Worm (Caenorhabditis elegans) whole organism, young adult: Measurements from ENCODE around the gene C46A5.6.

Source experiments
- B0019.2 ChIP-seq: fragments of 200-800 bp; sonication (Bioruptor generic); conservative IDR thresholded peaks from 2 replicates; pipeline ENCODE4 v1.3.6; 2022; ENCODE audit warnings: missing genetic modification reagents, missing genetic modification characterization, missing compliant biosample characterization
- F33H1.4 ChIP-seq: fragments of 200-800 bp; sonication (Bioruptor generic); IDR thresholded peaks from 2 replicates; pipeline ENCODE4 v1.3.6; 2022; ENCODE audit warnings: missing genetic modification reagents, missing genetic modification characterization, missing compliant biosample characterization
- F37B4.10 ChIP-seq: fragments of 200-800 bp; sonication (Bioruptor generic); IDR thresholded peaks from 2 replicates; pipeline ENCODE4 v1.3.6; 2022; ENCODE audit warnings: missing genetic modification characterization, missing compliant biosample characterization
- F39B2.1 ChIP-seq: fragments of 200-800 bp; sonication (Bioruptor generic); IDR thresholded peaks from 2 replicates; pipeline ENCODE4 v1.3.6; 2022; ENCODE audit warnings: missing genetic modification reagents, missing genetic modification characterization, missing compliant biosample characterization
- F49E8.2 ChIP-seq: sonication (generic microtip); optimal IDR thresholded peaks from 3 replicates; lab custom pipeline; 2017; ENCODE audit warnings: missing genetic modification characterization, mild to moderate bottlenecking, missing compliant biosample characterization, antibody characterized with exemption, moderate library complexity; ENCODE audit not compliant: insufficient read depth
- F52B5.7 ChIP-seq: sonication (generic microtip); optimal IDR thresholded peaks from 2 replicates; lab custom pipeline; 2016; ENCODE audit warnings: mild to moderate bottlenecking, missing genetic modification characterization, missing compliant biosample characterization
- T07F8.4 ChIP-seq: sonication (generic microtip); optimal IDR thresholded peaks from 2 replicates; lab custom pipeline; 2016; ENCODE audit warnings: mild to moderate bottlenecking, missing genetic modification characterization, moderate library complexity, missing compliant biosample characterization
- Y56A3A.18 ChIP-seq: fragments of 200-800 bp; sonication (Bioruptor generic); IDR thresholded peaks from 2 replicates; pipeline ENCODE4 v1.3.6; 2022; ENCODE audit warnings: missing genetic modification reagents, missing genetic modification characterization, missing compliant biosample characterization
- Y79H2A.3 ChIP-seq: fragments of 200-800 bp; sonication (Bioruptor generic); conservative IDR thresholded peaks from 2 replicates; pipeline ENCODE4 v1.3.6; 2022; ENCODE audit warnings: missing genetic modification reagents, missing genetic modification characterization, missing compliant biosample characterization
- ZK185.1 ChIP-seq: sonication (generic microtip); optimal IDR thresholded peaks from 2 replicates; lab custom pipeline; 2016; ENCODE audit warnings: mild to moderate bottlenecking, missing genetic modification characterization, missing compliant biosample characterization; ENCODE audit not compliant: poor library complexity, severe bottlenecking
- attf-3 ChIP-seq: fragments of 200-800 bp; sonication (Bioruptor generic); conservative IDR thresholded peaks from 2 replicates; pipeline ENCODE4 v1.3.6; 2022; ENCODE audit warnings: missing genetic modification reagents, missing genetic modification characterization, missing compliant biosample characterization
- attf-6 ChIP-seq: fragments of 200-800 bp; sonication (Bioruptor generic); IDR thresholded peaks from 2 replicates; pipeline ENCODE4 v1.3.6; 2022; ENCODE audit warnings: missing genetic modification reagents, missing genetic modification characterization, missing compliant biosample characterization
- bed-2 ChIP-seq: fragments of 200-800 bp; sonication (Bioruptor generic); IDR thresholded peaks from 2 replicates; pipeline ENCODE4 v1.3.6; 2022; ENCODE audit warnings: missing genetic modification reagents, missing genetic modification characterization, missing compliant biosample characterization
- cebp-1 ChIP-seq, 2 experiments: fragments of 200-800 bp in 1 of 2; sonication (Bioruptor generic) in 1 of 2; sonication (generic microtip) in 1 of 2; IDR thresholded peaks in 1 of 2; optimal IDR thresholded peaks in 1 of 2; 2 replicates each; pipeline versions ENCODE4 v1.3.6 to Lab custom; 2017 to 2022; ENCODE audit warnings: missing compliant biosample characterization in 2 of 2, missing genetic modification characterization in 2 of 2, mild to moderate bottlenecking in 1 of 2, missing genetic modification reagents in 1 of 2, moderate library complexity in 1 of 2
- cebp-2 ChIP-seq: fragments of 200-800 bp; sonication (Bioruptor generic); IDR thresholded peaks from 2 replicates; pipeline ENCODE4 v1.3.6; 2022; ENCODE audit warnings: missing genetic modification characterization, missing compliant biosample characterization
- ceh-40 ChIP-seq: fragments of 200-800 bp; sonication (Bioruptor generic); IDR thresholded peaks from 2 replicates; pipeline ENCODE4 v1.3.6; 2022; ENCODE audit warnings: missing genetic modification characterization, missing compliant biosample characterization
- ceh-58 ChIP-seq: fragments of 200-800 bp; sonication (Bioruptor generic); IDR thresholded peaks from 2 replicates; pipeline ENCODE4 v1.3.6; 2022; ENCODE audit warnings: missing genetic modification characterization, missing compliant biosample characterization
- ceh-91 ChIP-seq: fragments of 200-800 bp; sonication (Bioruptor generic); IDR thresholded peaks from 2 replicates; pipeline ENCODE4 v1.3.6; 2022; ENCODE audit warnings: missing genetic modification reagents, missing genetic modification characterization, missing compliant biosample characterization
- chd-7 ChIP-seq: sonication (generic microtip); optimal IDR thresholded peaks from 2 replicates; lab custom pipeline; 2016; ENCODE audit warnings: mild to moderate bottlenecking, missing genetic modification characterization, moderate library complexity, missing compliant biosample characterization
- dpl-1 ChIP-seq: fragments of 150-350 bp; optimal IDR thresholded peaks from 2 replicates; lab custom pipeline; 2014; ENCODE audit warnings: missing biosample characterization, missing genetic modification reagents, missing genetic modification characterization
- egl-18 ChIP-seq: fragments of 200-800 bp; sonication (Bioruptor generic); IDR thresholded peaks from 2 replicates; pipeline ENCODE4 v1.3.6; 2022; ENCODE audit warnings: missing genetic modification reagents, missing genetic modification characterization, missing compliant biosample characterization
- ets-4 ChIP-seq: fragments of 200-800 bp; sonication (Bioruptor generic); optimal IDR thresholded peaks from 2 replicates; lab custom pipeline; 2018; ENCODE audit warnings: mild to moderate bottlenecking, missing genetic modification characterization, missing compliant biosample characterization
- hlh-26 ChIP-seq: fragments of 200-800 bp; sonication (Bioruptor generic); conservative IDR thresholded peaks from 2 replicates; pipeline ENCODE4 v1.3.6; 2022; ENCODE audit warnings: missing genetic modification reagents, missing genetic modification characterization, missing compliant biosample characterization
- hrde-1 ChIP-seq: sonication (generic microtip); optimal IDR thresholded peaks from 2 replicates; lab custom pipeline; 2016; ENCODE audit warnings: missing genetic modification characterization, mild to moderate bottlenecking, missing compliant biosample characterization, moderate library complexity, missing genotype, missing genetic modification reagents, borderline replicate concordance
- lag-1 ChIP-seq: fragments of 200-800 bp; sonication (Bioruptor generic); IDR thresholded peaks from 2 replicates; pipeline ENCODE4 v1.3.6; 2022; ENCODE audit warnings: missing genetic modification reagents, missing genetic modification characterization, missing compliant biosample characterization
- lsl-1 ChIP-seq: fragments of 200-800 bp; sonication (Bioruptor generic); optimal IDR thresholded peaks from 2 replicates; lab custom pipeline; 2018; ENCODE audit warnings: mild to moderate bottlenecking, missing genetic modification characterization, moderate library complexity, missing compliant biosample characterization
- lsy-27 ChIP-seq: sonication (generic microtip); optimal IDR thresholded peaks from 2 replicates; lab custom pipeline; 2017; ENCODE audit warnings: missing genetic modification characterization, mild to moderate bottlenecking, missing compliant biosample characterization, antibody characterized with exemption, missing genotype, borderline replicate concordance; ENCODE audit not compliant: insufficient read depth
- madf-8 ChIP-seq: fragments of 200-800 bp; sonication (Bioruptor generic); conservative IDR thresholded peaks from 2 replicates; pipeline ENCODE4 v1.3.6; 2022; ENCODE audit warnings: missing genetic modification reagents, missing genetic modification characterization, missing compliant biosample characterization
- mel-28 ChIP-seq: sonication (generic microtip); optimal IDR thresholded peaks from 2 replicates; lab custom pipeline; 2016; ENCODE audit warnings: borderline replicate concordance, mild to moderate bottlenecking, missing genetic modification characterization, missing compliant biosample characterization
- mxl-1 ChIP-seq: sonication (generic microtip); optimal IDR thresholded peaks from 2 replicates; lab custom pipeline; 2016; ENCODE audit warnings: missing genetic modification characterization, missing compliant biosample characterization
- nhr-90 ChIP-seq: sonication (generic microtip); optimal IDR thresholded peaks from 2 replicates; lab custom pipeline; 2016; ENCODE audit warnings: missing genotype, mild to moderate bottlenecking, missing genetic modification characterization, missing compliant biosample characterization
- pha-4 ChIP-seq: fragments of 150-350 bp; sonication (generic microtip); optimal IDR thresholded peaks from 2 replicates; lab custom pipeline; 2014; ENCODE audit warnings: missing biosample characterization, missing genetic modification reagents, missing genetic modification characterization
- rcor-1 ChIP-seq: fragments of 200-800 bp; sonication (Bioruptor generic); IDR thresholded peaks from 2 replicates; pipeline ENCODE4 v1.3.6; 2022; ENCODE audit warnings: missing genetic modification reagents, missing genetic modification characterization, missing compliant biosample characterization
- repo-1 ChIP-seq: sonication (generic microtip); optimal IDR thresholded peaks from 2 replicates; lab custom pipeline; 2017; ENCODE audit warnings: mild to moderate bottlenecking, missing genetic modification characterization, missing compliant biosample characterization
- sea-2 ChIP-seq: fragments of 200-800 bp; sonication (Bioruptor generic); IDR thresholded peaks from 2 replicates; pipeline ENCODE4 v1.3.6; 2022; ENCODE audit warnings: missing genetic modification characterization, missing compliant biosample characterization
- snpc-1.3 ChIP-seq: sonication (generic microtip); optimal IDR thresholded peaks from 2 replicates; lab custom pipeline; 2017; ENCODE audit warnings: missing genetic modification characterization, mild to moderate bottlenecking, missing compliant biosample characterization, antibody characterized with exemption, moderate library complexity, missing genotype, missing genetic modification reagents; ENCODE audit not compliant: insufficient read depth
- snpc-4 ChIP-seq, 5 experiments: fragments of 150-350 bp in 1 of 5; sonication (generic microtip) in 4 of 5; optimal IDR thresholded peaks; 2 replicates each; lab custom pipeline; 2014 to 2018; ENCODE audit warnings: missing genetic modification characterization in 5 of 5, missing biosample characterization in 3 of 5, antibody characterized with exemption in 2 of 5, mild to moderate bottlenecking in 2 of 5, missing compliant biosample characterization in 2 of 5, missing genotype in 2 of 5, moderate library complexity in 2 of 5, missing genetic modification reagents in 1 of 5
- tbx-9 ChIP-seq: sonication (generic microtip); optimal IDR thresholded peaks from 2 replicates; lab custom pipeline; 2016; ENCODE audit warnings: borderline replicate concordance, missing genetic modification characterization, inconsistent platforms, missing compliant biosample characterization
- tlf-1 ChIP-seq: fragments of 200-800 bp; sonication (Bioruptor generic); optimal IDR thresholded peaks from 2 replicates; lab custom pipeline; 2018; ENCODE audit warnings: mild to moderate bottlenecking, missing genetic modification characterization, missing compliant biosample characterization
- unc-130 ChIP-seq: sonication (generic microtip); optimal IDR thresholded peaks from 2 replicates; lab custom pipeline; 2016; ENCODE audit warnings: missing genetic modification reagents, missing genetic modification characterization, missing compliant biosample characterization
- unc-62 ChIP-seq: fragments of 150-350 bp; optimal IDR thresholded peaks from 2 replicates; lab custom pipeline; 2014; ENCODE audit warnings: missing biosample characterization, missing genetic modification reagents, missing genetic modification characterization
- zim-3 ChIP-seq: sonication (generic microtip); optimal IDR thresholded peaks from 2 replicates; lab custom pipeline; 2017; ENCODE audit warnings: mild to moderate bottlenecking, missing genetic modification characterization, moderate library complexity, missing compliant biosample characterization
- ztf-18 ChIP-seq: sonication (generic microtip); optimal IDR thresholded peaks from 2 replicates; lab custom pipeline; 2016; ENCODE audit warnings: missing genotype, mild to moderate bottlenecking, missing genetic modification characterization, missing compliant biosample characterization
- ztf-22 ChIP-seq: fragments of 200-800 bp; sonication (Bioruptor generic); optimal IDR thresholded peaks from 2 replicates; lab custom pipeline; 2018; ENCODE audit warnings: mild to moderate bottlenecking, missing genetic modification characterization, moderate library complexity, missing compliant biosample characterization
- ztf-26 ChIP-seq: sonication (generic microtip); optimal IDR thresholded peaks from 2 replicates; lab custom pipeline; 2017; ENCODE audit warnings: missing genetic modification characterization, missing compliant biosample characterization
- ztf-3 ChIP-seq: fragments of 200-800 bp; sonication (Bioruptor generic); optimal IDR thresholded peaks from 2 replicates; lab custom pipeline; 2018; ENCODE audit warnings: mild to moderate bottlenecking, missing genetic modification characterization, missing compliant biosample characterization

C46A5.6 gene

ce11 chrIV:7789521-7789949 lies 25.9 kb upstream of the C46A5.6 start, which contains the start of gene imp-3 (continued):
- TF ChIP-seq tbx-9 (peak; percentile 64), zim-3 (tag; lab: Kevin White, UChicago) (peak; percentile 66), lsy-27 (no peak), ets-4 (GFP tag; lab: Kevin White, UChicago) (no peak), unc-130 (peak; percentile 11), mel-28 (tag; lab: Kevin White, UChicago) (no peak), snpc-4 (GFP tag; optimal IDR thresholded peaks at IDR 0.05; lab: Kevin White, UChicago) (no peak), snpc-4 (tag; optimal IDR thresholded peaks at IDR 0.05; lab: Kevin White, UChicago) (peak in 2 of 4 experiments; percentile 27 to 44), B0019.2 (no peak), F39B2.1 (GFP tag; lab: Robert Waterston, UW) (peak; percentile 61; the same call in 1 of the 2 replicates), Y56A3A.18 (GFP tag; lab: Robert Waterston, UW) (peak; percentile 56; the same call in 1 of the 2 replicates), nhr-90 (no peak), ztf-26 (tag; lab: Kevin White, UChicago) (no peak), lag-1 (GFP tag; lab: Robert Waterston, UW) (no peak), dpl-1 (no peak), rcor-1 (GFP tag; lab: Robert Waterston, UW) (peak; percentile 46; the same call in 1 of the 2 replicates), ceh-58 (GFP tag; lab: Robert Waterston, UW) (0 out of 2 replicates have a peak, but pooled peaks have one; percentile 10), F37B4.10 (GFP tag; lab: Robert Waterston, UW) (no peak), ztf-22 (no peak), cebp-2 (GFP tag; lab: Robert Waterston, UW) (no peak), attf-6 (GFP tag; lab: Robert Waterston, UW) (no peak; the same call in 1 of the 2 replicates), repo-1 (peak; percentile 56), T07F8.4 (tag; lab: Kevin White, UChicago) (no peak), snpc-1.3 (tag; lab: Kevin White, UChicago) (peak; percentile 11), mxl-1 (no peak), bed-2 (GFP tag; lab: Robert Waterston, UW) (no peak), ZK185.1 (tag; lab: Kevin White, UChicago) (peak; percentile 12), chd-7 (tag; lab: Kevin White, UChicago) (peak; percentile 75), F52B5.7 (peak; percentile 84), F33H1.4 (0 out of 2 replicates have a peak, but pooled peaks have one; percentile 38), madf-8 (GFP tag; lab: Robert Waterston, UW) (0 out of 2 replicates have a peak, but pooled peaks have one; percentile 10), sea-2 (GFP tag; lab: Robert Waterston, UW) (no peak), lsl-1 (GFP tag; lab: Kevin White, UChicago) (peak; percentile 9), attf-3 (GFP tag; lab: Robert Waterston, UW) (0 out of 2 replicates have a peak, but pooled peaks have one; percentile 27), F49E8.2 (tag; lab: Kevin White, UChicago) (peak; percentile 81), ztf-18 (tag; lab: Kevin White, UChicago) (peak; percentile 18), unc-62 (GFP tag; lab: Kevin White, UChicago) (no peak), pha-4 (tag; lab: Kevin White, UChicago) (peak; percentile 71), Y79H2A.3 (peak; percentile 81), tlf-1 (GFP tag; lab: Kevin White, UChicago) (peak; percentile 53), ceh-40 (GFP tag; lab: Robert Waterston, UW) (peak; percentile 76), ceh-91 (GFP tag; lab: Robert Waterston, UW) (peak; percentile 15; the same call in 1 of the 2 replicates), ztf-3 (GFP tag; lab: Kevin White, UChicago) (no peak), cebp-1 (GFP tag; IDR thresholded peaks at IDR 0.05; lab: Robert Waterston, UW) (no peak), cebp-1 (tag; optimal IDR thresholded peaks at IDR 0.05; lab: Kevin White, UChicago) (peak; percentile 76), egl-18 (GFP tag; lab: Robert Waterston, UW) (no peak), hlh-26 (GFP tag; lab: Robert Waterston, UW) (no peak), hrde-1 (tag; lab: Kevin White, UChicago) (peak; percentile 70)
